Worm (Caenorhabditis elegans): ENCODE measurements around the gene sap-49.

The sap-49 gene

ce11 chrII:8050477-8050876 is 14.9 kb upstream of the sap-49 start, which contains the start of gene mtre-1:
Gene mtre-1 (minus strand): TSS chrII:8050577.
- TF ChIP-seq madf-10 (tag; optimal IDR thresholded peaks at IDR 0.05) (no peak), snpc-1.3 (tag; optimal IDR thresholded peaks at IDR 0.05; ENCODE audit: insufficient read depth) (no peak), let-526 (GFP tag; IDR thresholded peaks at IDR 0.05) (no peak), rec-8 (tag; optimal IDR thresholded peaks at IDR 0.05) (no peak), F33H1.4 (GFP tag; IDR thresholded peaks at IDR 0.05) (no peak), C06A6.2 (GFP tag; conservative IDR thresholded peaks at IDR 0.05) (no peak)

ce11 chrII:8047264-8047663 is 11.7 kb upstream of the sap-49 start, which contains the start of gene apn-1:
Gene apn-1 (plus strand): TSS chrII:8047564.
- TF ChIP-seq ama-1 (optimal IDR thresholded peaks at IDR 0.05): no peak
- peak in 1 of 2 experiments; percentile 13 for TF ChIP-seq ama-1 (GFP tag; optimal IDR thresholded peaks at IDR 0.05)
- TF ChIP-seq somi-1 (GFP tag; optimal IDR thresholded peaks at IDR 0.05): no peak
- no peak for TF ChIP-seq unc-62 (GFP tag; optimal IDR thresholded peaks at IDR 0.05)
- TF ChIP-seq ceh-79 (tag; optimal IDR thresholded peaks at IDR 0.05): no peak

- TF ChIP-seq hmg-1.2 (GFP tag; IDR thresholded peaks at IDR 0.05) (no peak), zfh-2 (GFP tag; conservative IDR thresholded peaks at IDR 0.05) (0 out of 2 replicates have a peak, but pooled peaks have one; percentile 32)
Observed at ce11 chrII:8042289-8042688, 6.7 kb upstream of the sap-49 start, which contains the start of gene T05H10.1. Gene T05H10.1 (plus strand): TSS chrII:8042589.

ce11 chrII:8041642-8042041 is 6.1 kb upstream of the sap-49 start:
- no peak for TF ChIP-seq madf-8 (GFP tag; conservative IDR thresholded peaks at IDR 0.05)
- no peak for TF ChIP-seq lin-54 (GFP tag; optimal IDR thresholded peaks at IDR 0.05)
- no peak for TF ChIP-seq F57C9.4 (tag; optimal IDR thresholded peaks at IDR 0.05)
- no peak for TF ChIP-seq cebp-1 (GFP tag; IDR thresholded peaks at IDR 0.05)
- peak; percentile 16 for TF ChIP-seq cebp-1 (tag; optimal IDR thresholded peaks at IDR 0.05)
- TF ChIP-seq attf-3 (GFP tag; conservative IDR thresholded peaks at IDR 0.05): peak; percentile 95
- TF ChIP-seq hmg-1.2 (GFP tag; IDR thresholded peaks at IDR 0.05): peak; percentile 18; the same call in 1 of the 2 replicates
- TF ChIP-seq attf-5 (GFP tag; optimal IDR thresholded peaks at IDR 0.05): peak; percentile 54

- no peak for TF ChIP-seq F37B4.10 (GFP tag; IDR thresholded peaks at IDR 0.05)
- no peak for TF ChIP-seq zfh-2 (GFP tag; conservative IDR thresholded peaks at IDR 0.05)
- peak; percentile 24; the same call in 1 of the 2 replicates for TF ChIP-seq F33H1.4 (GFP tag; IDR thresholded peaks at IDR 0.05)
- no peak for TF ChIP-seq hmg-20 (GFP tag; IDR thresholded peaks at IDR 0.05)
- TF ChIP-seq lin-54 (GFP tag; optimal IDR thresholded peaks at IDR 0.05): peak; percentile 72
- peak; percentile 54 for TF ChIP-seq athp-1 (tag; optimal IDR thresholded peaks at IDR 0.05)
- peak; percentile 87 for TF ChIP-seq attf-5 (GFP tag; optimal IDR thresholded peaks at IDR 0.05)
- no peak for TF ChIP-seq nhr-120 (GFP tag; IDR thresholded peaks at IDR 0.05)
- peak; percentile 44 for TF ChIP-seq tbp1 (GFP tag; optimal IDR thresholded peaks at IDR 0.05)
- no peak for TF ChIP-seq T26A5.8 (tag; optimal IDR thresholded peaks at IDR 0.05)
- no peak for TF ChIP-seq tbx-9 (tag; optimal IDR thresholded peaks at IDR 0.05; ENCODE audit: borderline replicate concordance)
- peak; percentile 16 for TF ChIP-seq snpc-3.4 (tag; optimal IDR thresholded peaks at IDR 0.05)
- no peak for TF ChIP-seq Y53G8AR.9 (GFP tag; conservative IDR thresholded peaks at IDR 0.05)
- no peak for TF ChIP-seq atf-7 (tag; optimal IDR thresholded peaks at IDR 0.05)
- peak; percentile 25 for TF ChIP-seq xnd-1 (tag; optimal IDR thresholded peaks at IDR 0.05)
- no peak for TF ChIP-seq T07F8.4 (tag; optimal IDR thresholded peaks at IDR 0.05)
- no peak for TF ChIP-seq lin-26 (GFP tag; IDR thresholded peaks at IDR 0.05)
- TF ChIP-seq chd-7 (tag; optimal IDR thresholded peaks at IDR 0.05): no peak
- 0 out of 2 replicates have a peak, but pooled peaks have one; percentile 13 for TF ChIP-seq egl-44 (GFP tag; IDR thresholded peaks at IDR 0.05)
- TF ChIP-seq B0019.2 (GFP tag; conservative IDR thresholded peaks at IDR 0.05): no peak
- no peak for TF ChIP-seq hrde-1 (tag; optimal IDR thresholded peaks at IDR 0.05; ENCODE audit: borderline replicate concordance)
- peak; percentile 43 for TF ChIP-seq K12H6.12 (tag; optimal IDR thresholded peaks at IDR 0.05)
- TF ChIP-seq ceh-27 (GFP tag; optimal IDR thresholded peaks at IDR 0.05): peak; percentile 64
- TF ChIP-seq egrh-3 (GFP tag; IDR thresholded peaks at IDR 0.05): peak; percentile 21; the same call in 1 of the 2 replicates
- TF ChIP-seq D2030.7 (GFP tag; IDR thresholded peaks at IDR 0.05): peak; percentile 67
- TF ChIP-seq ekl-4 (GFP tag; IDR thresholded peaks at IDR 0.05): no peak
Observed at ce11 chrII:8039416-8039815, 3.8 kb upstream of the sap-49 start, which contains the start of the genes ubh-4 and algn-6. Gene ubh-4 (minus strand): TSS chrII:8039597. Gene algn-6 (plus strand): TSS chrII:8039802.

Measured in whole organism, young adult.